Worm (Caenorhabditis elegans) whole organism, young adult: ENCODE data around the gene ncx-6.

Experiments
- B0035.1 ChIP-seq: sonication (generic microtip); optimal IDR thresholded peaks from 2 replicates; lab custom pipeline; 2016; ENCODE audit warnings: missing genetic modification characterization, mild to moderate bottlenecking, missing compliant biosample characterization, missing genotype, missing genetic modification reagents
- C17E4.6 ChIP-seq: fragments of 200-800 bp; sonication (Bioruptor generic); IDR thresholded peaks from 2 replicates; pipeline ENCODE4 v1.3.6; 2022; ENCODE audit warnings: missing genetic modification reagents, missing genetic modification characterization, missing compliant biosample characterization
- F10E7.11 ChIP-seq: sonication (generic microtip); optimal IDR thresholded peaks from 2 replicates; lab custom pipeline; 2017; ENCODE audit warnings: mild to moderate bottlenecking, missing genetic modification characterization, moderate library complexity, missing compliant biosample characterization
- F22D6.2 ChIP-seq: sonication (generic microtip); optimal IDR thresholded peaks from 2 replicates; lab custom pipeline; 2016; ENCODE audit warnings: mild to moderate bottlenecking, missing genetic modification characterization, missing compliant biosample characterization
- F57C9.4 ChIP-seq: sonication (generic microtip); optimal IDR thresholded peaks from 2 replicates; lab custom pipeline; 2017; ENCODE audit warnings: mild to moderate bottlenecking, missing genetic modification characterization, missing compliant biosample characterization
- K12H6.12 ChIP-seq: fragments of 200-800 bp; sonication (Bioruptor generic); optimal IDR thresholded peaks from 2 replicates; lab custom pipeline; 2018; ENCODE audit warnings: mild to moderate bottlenecking, missing genetic modification characterization, missing compliant biosample characterization
- Y53F4B.3 ChIP-seq: fragments of 200-800 bp; sonication (Bioruptor generic); IDR thresholded peaks from 2 replicates; pipeline ENCODE4 v1.3.6; 2022; ENCODE audit warnings: missing genetic modification reagents, missing genetic modification characterization, missing compliant biosample characterization
- Y53G8AR.9 ChIP-seq: fragments of 200-800 bp; sonication (Bioruptor generic); conservative IDR thresholded peaks from 2 replicates; pipeline ENCODE4 v1.3.6; 2022; ENCODE audit warnings: missing genetic modification reagents, missing genetic modification characterization, missing compliant biosample characterization
- Y56A3A.18 ChIP-seq: fragments of 200-800 bp; sonication (Bioruptor generic); IDR thresholded peaks from 2 replicates; pipeline ENCODE4 v1.3.6; 2022; ENCODE audit warnings: missing genetic modification reagents, missing genetic modification characterization, missing compliant biosample characterization
- Y67H2A.10 ChIP-seq: fragments of 200-800 bp; sonication (Bioruptor generic); conservative IDR thresholded peaks from 2 replicates; pipeline ENCODE4 v1.3.6; 2022; ENCODE audit warnings: missing genetic modification reagents, missing genetic modification characterization, missing compliant biosample characterization
- Y79H2A.3 ChIP-seq: fragments of 200-800 bp; sonication (Bioruptor generic); conservative IDR thresholded peaks from 2 replicates; pipeline ENCODE4 v1.3.6; 2022; ENCODE audit warnings: missing genetic modification reagents, missing genetic modification characterization, missing compliant biosample characterization
- akir-1 ChIP-seq: fragments of 200-800 bp; sonication (Bioruptor generic); optimal IDR thresholded peaks from 2 replicates; lab custom pipeline; 2018; ENCODE audit warnings: mild to moderate bottlenecking, missing genetic modification characterization, moderate library complexity, missing compliant biosample characterization
- aptf-2 ChIP-seq: fragments of 200-800 bp; sonication (Bioruptor generic); conservative IDR thresholded peaks from 2 replicates; pipeline ENCODE4 v1.3.6; 2022; ENCODE audit warnings: missing genetic modification reagents, missing genetic modification characterization, missing compliant biosample characterization
- ccch-3 ChIP-seq: fragments of 200-800 bp; sonication (Bioruptor generic); optimal IDR thresholded peaks from 2 replicates; lab custom pipeline; 2018; ENCODE audit warnings: mild to moderate bottlenecking, missing genetic modification characterization, missing compliant biosample characterization
- cebp-1 ChIP-seq, 2 experiments: fragments of 200-800 bp in 1 of 2; sonication (Bioruptor generic) in 1 of 2; sonication (generic microtip) in 1 of 2; IDR thresholded peaks in 1 of 2; optimal IDR thresholded peaks in 1 of 2; 2 replicates each; pipeline versions ENCODE4 v1.3.6 to Lab custom; 2017 to 2022; ENCODE audit warnings: missing compliant biosample characterization in 2 of 2, missing genetic modification characterization in 2 of 2, mild to moderate bottlenecking in 1 of 2, missing genetic modification reagents in 1 of 2, moderate library complexity in 1 of 2
- cebp-2 ChIP-seq: fragments of 200-800 bp; sonication (Bioruptor generic); IDR thresholded peaks from 2 replicates; pipeline ENCODE4 v1.3.6; 2022; ENCODE audit warnings: missing genetic modification characterization, missing compliant biosample characterization
- ceh-100 ChIP-seq: fragments of 200-800 bp; sonication (Bioruptor generic); IDR thresholded peaks from 2 replicates; pipeline ENCODE4 v1.3.6; 2022; ENCODE audit warnings: missing genetic modification reagents, missing genetic modification characterization, missing compliant biosample characterization
- ceh-40 ChIP-seq: fragments of 200-800 bp; sonication (Bioruptor generic); IDR thresholded peaks from 2 replicates; pipeline ENCODE4 v1.3.6; 2022; ENCODE audit warnings: missing genetic modification characterization, missing compliant biosample characterization
- ceh-91 ChIP-seq: fragments of 200-800 bp; sonication (Bioruptor generic); IDR thresholded peaks from 2 replicates; pipeline ENCODE4 v1.3.6; 2022; ENCODE audit warnings: missing genetic modification reagents, missing genetic modification characterization, missing compliant biosample characterization
- efl-1 ChIP-seq: fragments of 150-350 bp; optimal IDR thresholded peaks from 2 replicates; lab custom pipeline; 2014; ENCODE audit warnings: missing biosample characterization, missing genetic modification reagents, missing genetic modification characterization
- egl-18 ChIP-seq: fragments of 200-800 bp; sonication (Bioruptor generic); IDR thresholded peaks from 2 replicates; pipeline ENCODE4 v1.3.6; 2022; ENCODE audit warnings: missing genetic modification reagents, missing genetic modification characterization, missing compliant biosample characterization
- ekl-4 ChIP-seq: fragments of 200-800 bp; sonication (Bioruptor generic); IDR thresholded peaks from 2 replicates; pipeline ENCODE4 v1.3.6; 2022; ENCODE audit warnings: missing genetic modification reagents, missing genetic modification characterization, missing compliant biosample characterization
- him-1 ChIP-seq: sonication (generic microtip); optimal IDR thresholded peaks from 2 replicates; lab custom pipeline; 2016; ENCODE audit warnings: missing genotype, missing genetic modification reagents, missing genetic modification characterization, missing compliant biosample characterization
- hrde-1 ChIP-seq: sonication (generic microtip); optimal IDR thresholded peaks from 2 replicates; lab custom pipeline; 2016; ENCODE audit warnings: missing genetic modification characterization, mild to moderate bottlenecking, missing compliant biosample characterization, moderate library complexity, missing genotype, missing genetic modification reagents, borderline replicate concordance
- lin-40 ChIP-seq: sonication (generic microtip); optimal IDR thresholded peaks from 2 replicates; lab custom pipeline; 2016; ENCODE audit warnings: missing genetic modification characterization, mild to moderate bottlenecking, missing compliant biosample characterization, missing genotype, missing genetic modification reagents
- lin-54 ChIP-seq: fragments of 200-800 bp; sonication (Bioruptor generic); optimal IDR thresholded peaks from 2 replicates; lab custom pipeline; 2018; ENCODE audit warnings: mild to moderate bottlenecking, missing genetic modification characterization, missing compliant biosample characterization
- lir-1 ChIP-seq: fragments of 200-800 bp; sonication (Bioruptor generic); conservative IDR thresholded peaks from 2 replicates; pipeline ENCODE4 v1.3.6; 2022; ENCODE audit warnings: missing genetic modification reagents, missing genetic modification characterization, missing compliant biosample characterization
- lsl-1 ChIP-seq: fragments of 200-800 bp; sonication (Bioruptor generic); optimal IDR thresholded peaks from 2 replicates; lab custom pipeline; 2018; ENCODE audit warnings: mild to moderate bottlenecking, missing genetic modification characterization, moderate library complexity, missing compliant biosample characterization
- madf-10 ChIP-seq: sonication (generic microtip); optimal IDR thresholded peaks from 2 replicates; lab custom pipeline; 2016; ENCODE audit warnings: mild to moderate bottlenecking, missing genetic modification characterization, missing compliant biosample characterization
- madf-6 ChIP-seq: fragments of 200-800 bp; sonication (Bioruptor generic); IDR thresholded peaks from 2 replicates; pipeline ENCODE4 v1.3.6; 2022; ENCODE audit warnings: missing genetic modification reagents, missing genetic modification characterization, missing compliant biosample characterization
- madf-8 ChIP-seq: fragments of 200-800 bp; sonication (Bioruptor generic); conservative IDR thresholded peaks from 2 replicates; pipeline ENCODE4 v1.3.6; 2022; ENCODE audit warnings: missing genetic modification reagents, missing genetic modification characterization, missing compliant biosample characterization
- nfya-1 ChIP-seq: sonication (generic microtip); optimal IDR thresholded peaks from 2 replicates; lab custom pipeline; 2017; ENCODE audit warnings: antibody characterized with exemption, missing compliant biosample characterization, missing genetic modification characterization, borderline replicate concordance; ENCODE audit not compliant: insufficient read depth
- nfya-2 ChIP-seq: fragments of 200-800 bp; sonication (Bioruptor generic); IDR thresholded peaks from 2 replicates; pipeline ENCODE4 v1.3.6; 2022; ENCODE audit warnings: missing genetic modification reagents, missing genetic modification characterization, missing compliant biosample characterization
- nhr-179 ChIP-seq: sonication (generic microtip); optimal IDR thresholded peaks from 2 replicates; lab custom pipeline; 2016; ENCODE audit warnings: mild to moderate bottlenecking, missing genetic modification characterization, missing compliant biosample characterization
- nhr-27 ChIP-seq: fragments of 200-800 bp; sonication (Bioruptor generic); optimal IDR thresholded peaks from 2 replicates; lab custom pipeline; 2018; ENCODE audit warnings: mild to moderate bottlenecking, missing genetic modification characterization, moderate library complexity, missing compliant biosample characterization
- nhr-80 ChIP-seq: sonication (generic microtip); optimal IDR thresholded peaks from 2 replicates; lab custom pipeline; 2016; ENCODE audit warnings: missing genetic modification characterization, missing compliant biosample characterization
- rec-8 ChIP-seq, 2 experiments: sonication (generic microtip); optimal IDR thresholded peaks; 2 replicates each; lab custom pipeline; 2016; ENCODE audit warnings: mild to moderate bottlenecking in 2 of 2, missing genetic modification characterization in 2 of 2, missing genetic modification reagents in 2 of 2, missing genotype in 2 of 2, missing biosample characterization in 1 of 2, missing compliant biosample characterization in 1 of 2, moderate library complexity in 1 of 2
- repo-1 ChIP-seq: sonication (generic microtip); optimal IDR thresholded peaks from 2 replicates; lab custom pipeline; 2017; ENCODE audit warnings: mild to moderate bottlenecking, missing genetic modification characterization, missing compliant biosample characterization
- rpc-1 ChIP-seq, 2 experiments: fragments of 150-350 bp in 1 of 2; sonication (generic microtip) in 1 of 2; optimal IDR thresholded peaks; 2 replicates each; lab custom pipeline; 2014 to 2018; ENCODE audit warnings: missing biosample characterization in 1 of 2, missing genetic modification characterization in 1 of 2, missing genetic modification reagents in 1 of 2, missing genotype in 1 of 2
- sea-2 ChIP-seq: fragments of 200-800 bp; sonication (Bioruptor generic); IDR thresholded peaks from 2 replicates; pipeline ENCODE4 v1.3.6; 2022; ENCODE audit warnings: missing genetic modification characterization, missing compliant biosample characterization
- snpc-1.3 ChIP-seq: sonication (generic microtip); optimal IDR thresholded peaks from 2 replicates; lab custom pipeline; 2017; ENCODE audit warnings: missing genetic modification characterization, mild to moderate bottlenecking, missing compliant biosample characterization, antibody characterized with exemption, moderate library complexity, missing genotype, missing genetic modification reagents; ENCODE audit not compliant: insufficient read depth
- tbp1 ChIP-seq: fragments of 200-800 bp; sonication (Bioruptor generic); optimal IDR thresholded peaks from 2 replicates; lab custom pipeline; 2018; ENCODE audit warnings: mild to moderate bottlenecking, missing genetic modification characterization, missing compliant biosample characterization
- tbx-9 ChIP-seq: sonication (generic microtip); optimal IDR thresholded peaks from 2 replicates; lab custom pipeline; 2016; ENCODE audit warnings: borderline replicate concordance, missing genetic modification characterization, inconsistent platforms, missing compliant biosample characterization
- ztf-18 ChIP-seq: sonication (generic microtip); optimal IDR thresholded peaks from 2 replicates; lab custom pipeline; 2016; ENCODE audit warnings: missing genotype, mild to moderate bottlenecking, missing genetic modification characterization, missing compliant biosample characterization
- ztf-22 ChIP-seq: fragments of 200-800 bp; sonication (Bioruptor generic); optimal IDR thresholded peaks from 2 replicates; lab custom pipeline; 2018; ENCODE audit warnings: mild to moderate bottlenecking, missing genetic modification characterization, moderate library complexity, missing compliant biosample characterization
- ztf-26 ChIP-seq: sonication (generic microtip); optimal IDR thresholded peaks from 2 replicates; lab custom pipeline; 2017; ENCODE audit warnings: missing genetic modification characterization, missing compliant biosample characterization
- ztf-6 ChIP-seq: fragments of 200-800 bp; sonication (Bioruptor generic); IDR thresholded peaks from 2 replicates; pipeline ENCODE4 v1.3.6; 2022; ENCODE audit warnings: missing genetic modification reagents, missing genetic modification characterization, missing compliant biosample characterization

Gene ncx-6

ce11 chrIII:9751074-9751473 is 37.3 kb upstream of the ncx-6 start, which contains the start of gene T05G5.5:
TSS of gene T05G5.5 (minus strand) at chrIII:9751432.
- TF ChIP-seq ztf-22 (no peak), ccch-3 (GFP tag; lab: Kevin White, UChicago) (no peak), Y67H2A.10 (GFP tag; lab: Robert Waterston, UW) (no peak), aptf-2 (GFP tag; lab: Robert Waterston, UW) (no peak), madf-10 (tag; lab: Kevin White, UChicago) (no peak), madf-6 (peak; percentile 28; the same call in 1 of the 2 replicates), nhr-179 (no peak), ztf-18 (tag; lab: Kevin White, UChicago) (no peak), Y53G8AR.9 (GFP tag; lab: Robert Waterston, UW) (peak; percentile 68; the same call in 1 of the 2 replicates), F10E7.11 (no peak), nfya-2 (GFP tag; lab: Robert Waterston, UW) (no peak), lir-1 (GFP tag; lab: Robert Waterston, UW) (no peak), cebp-1 (GFP tag; IDR thresholded peaks at IDR 0.05; lab: Robert Waterston, UW) (no peak), cebp-1 (tag; optimal IDR thresholded peaks at IDR 0.05; lab: Kevin White, UChicago) (no peak), hrde-1 (tag; lab: Kevin White, UChicago) (no peak), F57C9.4 (tag; lab: Kevin White, UChicago) (no peak), B0035.1 (no peak), lin-40 (tag; lab: Kevin White, UChicago) (no peak), akir-1 (GFP tag; lab: Kevin White, UChicago) (no peak), ceh-40 (no peak), rpc-1 (optimal IDR thresholded peaks at IDR 0.05; lab: Kevin White, UChicago) (no peak), rpc-1 (tag; optimal IDR thresholded peaks at IDR 0.05; lab: Kevin White, UChicago) (no peak), snpc-1.3 (tag; lab: Kevin White, UChicago) (no peak), Y79H2A.3 (GFP tag; lab: Robert Waterston, UW) (no peak), Y53F4B.3 (GFP tag; lab: Robert Waterston, UW) (no peak), nhr-80 (tag; lab: Kevin White, UChicago) (peak; percentile 28), lin-54 (GFP tag; lab: Kevin White, UChicago) (peak; percentile 36), ceh-91 (GFP tag; lab: Robert Waterston, UW) (no peak), C17E4.6 (GFP tag; lab: Robert Waterston, UW) (no peak), efl-1 (no peak), cebp-2 (GFP tag; lab: Robert Waterston, UW) (no peak), nfya-1 (tag; lab: Kevin White, UChicago) (no peak), lsl-1 (GFP tag; lab: Kevin White, UChicago) (no peak), tbp1 (no peak), ekl-4 (GFP tag; lab: Robert Waterston, UW) (0 out of 2 replicates have a peak, but pooled peaks have one; percentile 18), rec-8 (tag; optimal IDR thresholded peaks at IDR 0.05; lab: Kevin White, UChicago) (no peak), nhr-27 (no peak), egl-18 (GFP tag; lab: Robert Waterston, UW) (no peak), ztf-6 (GFP tag; lab: Robert Waterston, UW) (no peak), K12H6.12 (tag; lab: Kevin White, UChicago) (no peak), F22D6.2 (no peak), ztf-26 (no peak), tbx-9 (tag; lab: Kevin White, UChicago) (no peak), madf-8 (GFP tag; lab: Robert Waterston, UW) (no peak), sea-2 (GFP tag; lab: Robert Waterston, UW) (no peak), repo-1 (peak; percentile 65), Y56A3A.18 (peak; percentile 44; the same call in 1 of the 2 replicates), him-1 (tag; lab: Kevin White, UChicago) (no peak), ceh-100 (no peak)
